Worm (Caenorhabditis elegans) whole organism, L2 larva: Measurements from ENCODE around the gene srd-2.

Source experiments
- C34F6.9 ChIP-seq: fragments of 150-350 bp; optimal IDR thresholded peaks from 2 replicates; lab custom pipeline; 2014; ENCODE audit warnings: missing biosample characterization, missing genetic modification characterization
- F13H6.1 ChIP-seq: sonication (generic microtip); optimal IDR thresholded peaks from 2 replicates; lab custom pipeline; 2016; ENCODE audit warnings: missing genetic modification characterization, missing compliant biosample characterization
- R02D3.7 ChIP-seq: fragments of 150-350 bp; optimal IDR thresholded peaks from 2 replicates; lab custom pipeline; 2014; ENCODE audit warnings: missing biosample characterization, missing genetic modification characterization
- alr-1 ChIP-seq: fragments of 150-350 bp; optimal IDR thresholded peaks from 2 replicates; lab custom pipeline; 2014; ENCODE audit warnings: missing biosample characterization, missing genetic modification characterization
- aly-2 ChIP-seq: fragments of 150-350 bp; optimal IDR thresholded peaks from 2 replicates; lab custom pipeline; 2014; ENCODE audit warnings: missing biosample characterization, missing genetic modification characterization
- ama-1 ChIP-seq: fragments of 150-350 bp; optimal IDR thresholded peaks from 2 replicates; lab custom pipeline; 2018; ENCODE audit warnings: inconsistent platforms
- blmp-1 ChIP-seq: sonication (generic microtip); optimal IDR thresholded peaks from 2 replicates; lab custom pipeline; 2017; ENCODE audit warnings: missing genetic modification characterization, mild to moderate bottlenecking, missing compliant biosample characterization, antibody characterized with exemption, moderate library complexity; ENCODE audit not compliant: insufficient read depth
- ceh-16 ChIP-seq: fragments of 150-350 bp; optimal IDR thresholded peaks from 2 replicates; lab custom pipeline; 2014; ENCODE audit warnings: missing biosample characterization, missing genetic modification characterization
- ceh-82 ChIP-seq: fragments of 150-350 bp; optimal IDR thresholded peaks from 2 replicates; lab custom pipeline; 2014; ENCODE audit warnings: missing biosample characterization, missing genetic modification characterization
- crh-2 ChIP-seq: sonication (generic microtip); optimal IDR thresholded peaks from 2 replicates; lab custom pipeline; 2017; ENCODE audit warnings: missing biosample characterization, missing genetic modification characterization
- dmd-4 ChIP-seq: sonication (generic microtip); optimal IDR thresholded peaks from 2 replicates; lab custom pipeline; 2017; ENCODE audit warnings: missing biosample characterization, missing genetic modification characterization
- elt-1 ChIP-seq: fragments of 150-350 bp; optimal IDR thresholded peaks from 2 replicates; lab custom pipeline; 2014; ENCODE audit warnings: missing biosample characterization, missing genetic modification characterization
- elt-3 ChIP-seq: sonication (generic microtip); optimal IDR thresholded peaks from 2 replicates; lab custom pipeline; 2017; ENCODE audit warnings: missing biosample characterization, missing genetic modification characterization
- fos-1 ChIP-seq: fragments of 150-350 bp; optimal IDR thresholded peaks from 2 replicates; lab custom pipeline; 2014; ENCODE audit warnings: missing biosample characterization, missing genetic modification characterization
- gmeb-1 ChIP-seq: fragments of 150-350 bp; optimal IDR thresholded peaks from 2 replicates; lab custom pipeline; 2014; ENCODE audit warnings: missing biosample characterization, missing genetic modification characterization
- lin-11 ChIP-seq: fragments of 150-350 bp; sonication (generic microtip); optimal IDR thresholded peaks from 2 replicates; lab custom pipeline; 2014; ENCODE audit warnings: missing biosample characterization, missing genetic modification characterization, inconsistent platforms, mixed read lengths
- lin-13 ChIP-seq: fragments of 150-350 bp; optimal IDR thresholded peaks from 2 replicates; lab custom pipeline; 2014; ENCODE audit warnings: missing biosample characterization, missing genetic modification reagents, missing genetic modification characterization
- lsy-2 ChIP-seq, 2 experiments: fragments of 150-350 bp in 1 of 2; sonication (generic microtip) in 1 of 2; optimal IDR thresholded peaks; 2 replicates each; lab custom pipeline; 2014 to 2017; ENCODE audit warnings: missing biosample characterization in 2 of 2, missing genetic modification characterization in 2 of 2
- mab-5 ChIP-seq: fragments of 150-350 bp; optimal IDR thresholded peaks from 2 replicates; lab custom pipeline; 2014; ENCODE audit warnings: missing biosample characterization, missing genetic modification characterization
- mbf-1 ChIP-seq: sonication (generic microtip); optimal IDR thresholded peaks from 2 replicates; lab custom pipeline; 2017; ENCODE audit warnings: missing biosample characterization, missing genetic modification characterization
- mdl-1 ChIP-seq, 2 experiments: fragments of 150-350 bp in 1 of 2; sonication (generic microtip) in 1 of 2; optimal IDR thresholded peaks; 2 replicates each; lab custom pipeline; 2017; ENCODE audit warnings: missing biosample characterization in 2 of 2, missing genetic modification characterization in 2 of 2
- nhr-12 ChIP-seq: fragments of 150-350 bp; optimal IDR thresholded peaks from 2 replicates; lab custom pipeline; 2014; ENCODE audit warnings: missing biosample characterization, missing genetic modification characterization
- nhr-129 ChIP-seq: fragments of 150-350 bp; optimal IDR thresholded peaks from 2 replicates; lab custom pipeline; 2014; ENCODE audit warnings: missing biosample characterization, missing genetic modification characterization
- nhr-23 ChIP-seq: fragments of 150-350 bp; optimal IDR thresholded peaks from 2 replicates; lab custom pipeline; 2014; ENCODE audit warnings: missing biosample characterization, missing genetic modification reagents, missing genetic modification characterization
- nhr-237 ChIP-seq: fragments of 150-350 bp; optimal IDR thresholded peaks from 2 replicates; lab custom pipeline; 2014; ENCODE audit warnings: missing biosample characterization, missing genetic modification characterization
- nhr-25 ChIP-seq: fragments of 150-350 bp; sonication (generic microtip); optimal IDR thresholded peaks from 3 replicates; lab custom pipeline; 2014; ENCODE audit warnings: missing biosample characterization, missing genetic modification characterization
- nhr-6 ChIP-seq: fragments of 150-350 bp; optimal IDR thresholded peaks from 2 replicates; lab custom pipeline; 2014; ENCODE audit warnings: missing biosample characterization, missing genetic modification characterization
- peb-1 ChIP-seq: fragments of 150-350 bp; optimal IDR thresholded peaks from 2 replicates; lab custom pipeline; 2014; ENCODE audit warnings: missing biosample characterization, missing genetic modification characterization
- skn-1 ChIP-seq: sonication (generic microtip); optimal IDR thresholded peaks from 2 replicates; lab custom pipeline; 2017; ENCODE audit warnings: missing biosample characterization, missing genetic modification characterization
- sma-3 ChIP-seq: sonication (generic microtip); optimal IDR thresholded peaks from 2 replicates; lab custom pipeline; 2016; ENCODE audit warnings: missing genetic modification reagents, missing genetic modification characterization, missing compliant biosample characterization
- sma-9 ChIP-seq, 2 experiments: fragments of 150-350 bp in 1 of 2; sonication (generic microtip) in 1 of 2; optimal IDR thresholded peaks; 2 replicates each; lab custom pipeline; 2014 to 2016; ENCODE audit warnings: missing genetic modification characterization in 2 of 2, mild to moderate bottlenecking in 1 of 2, missing biosample characterization in 1 of 2, missing compliant biosample characterization in 1 of 2, missing genetic modification reagents in 1 of 2, moderate library complexity in 1 of 2
- snpc-4 ChIP-seq: fragments of 150-350 bp; optimal IDR thresholded peaks from 2 replicates; lab custom pipeline; 2014; ENCODE audit warnings: missing biosample characterization, missing genetic modification characterization
- unc-39 ChIP-seq: fragments of 150-350 bp; optimal IDR thresholded peaks from 2 replicates; lab custom pipeline; 2014; ENCODE audit warnings: missing biosample characterization, missing genetic modification characterization
- unc-55 ChIP-seq: fragments of 150-350 bp; sonication (generic microtip); optimal IDR thresholded peaks from 3 replicates; lab custom pipeline; 2014; ENCODE audit warnings: missing biosample characterization, missing genetic modification reagents, missing genetic modification characterization
- unc-62 ChIP-seq: fragments of 150-350 bp; optimal IDR thresholded peaks from 2 replicates; lab custom pipeline; 2014; ENCODE audit warnings: missing biosample characterization, missing genetic modification reagents, missing genetic modification characterization
- zag-1 ChIP-seq: fragments of 150-350 bp; optimal IDR thresholded peaks from 2 replicates; lab custom pipeline; 2014; ENCODE audit warnings: missing biosample characterization, missing genetic modification characterization
- ztf-11 ChIP-seq: sonication (generic microtip); optimal IDR thresholded peaks from 2 replicates; lab custom pipeline; 2017; ENCODE audit warnings: missing biosample characterization, missing genetic modification characterization
- ztf-4 ChIP-seq: fragments of 150-350 bp; optimal IDR thresholded peaks from 2 replicates; lab custom pipeline; 2014; ENCODE audit warnings: missing biosample characterization, missing genetic modification characterization

srd-2 gene

ce11 chrII:10206425-10206824, 18.7 kb upstream of the srd-2 start, which contains the start of gene T01E8.1:
TSS of gene T01E8.1 (plus strand) at chrII:10206725.
- TF ChIP-seq dmd-4 (tag; lab: Kevin White, UChicago) (no peak), ama-1 (lab: Kevin White, UChicago) (no peak), mdl-1 (tag; optimal IDR thresholded peaks at IDR 0.05; lab: Kevin White, UChicago) (no peak), lin-11 (tag; lab: Kevin White, UChicago) (no peak), nhr-23 (tag; lab: Kevin White, UChicago) (no peak), ztf-11 (tag; lab: Kevin White, UChicago) (no peak), fos-1 (tag; lab: Kevin White, UChicago) (no peak), snpc-4 (tag; lab: Kevin White, UChicago) (no peak), lin-13 (GFP tag; lab: Kevin White, UChicago) (no peak), aly-2 (tag; lab: Kevin White, UChicago) (no peak), R02D3.7 (tag; lab: Kevin White, UChicago) (no peak)

ce11 chrII:10204428-10205049, 16.8 kb upstream of the srd-2 start:
- TF ChIP-seq peb-1 = no peak
- no peak for TF ChIP-seq ztf-11 (tag; lab: Kevin White, UChicago)
- no peak for TF ChIP-seq ceh-16
- no peak for TF ChIP-seq sma-9 (GFP tag; optimal IDR thresholded peaks at IDR 0.05; lab: Kevin White, UChicago)
- no peak for TF ChIP-seq sma-9 (tag; optimal IDR thresholded peaks at IDR 0.05; lab: Kevin White, UChicago)
- peak; percentile 74 for TF ChIP-seq nhr-129
- TF ChIP-seq lsy-2 (tag; optimal IDR thresholded peaks at IDR 0.05; lab: Kevin White, UChicago) = peak in 1 of 2 experiments; percentile 11
- no peak for TF ChIP-seq sma-3 (GFP tag; lab: Kevin White, UChicago)
- peak; percentile 54 for TF ChIP-seq F13H6.1 (tag; lab: Kevin White, UChicago)

ce11 chrII:10203765-10204164, 16.1 kb upstream of the srd-2 start:
- TF ChIP-seq unc-62 (GFP tag; lab: Kevin White, UChicago) (no peak), blmp-1 (tag; lab: Kevin White, UChicago) (peak; percentile 50)

- TF ChIP-seq crh-2 = no peak
- TF ChIP-seq mab-5 (tag; lab: Kevin White, UChicago) = peak; percentile 5
- TF ChIP-seq fos-1 (tag; lab: Kevin White, UChicago) = no peak
Observed at ce11 chrII:10203067-10203466, 15.4 kb upstream of the srd-2 start.

- TF ChIP-seq lsy-2 (tag; optimal IDR thresholded peaks at IDR 0.05; lab: Kevin White, UChicago) (peak in 1 of 2 experiments; percentile 32), F13H6.1 (tag; lab: Kevin White, UChicago) (peak; percentile 10), lin-11 (tag; lab: Kevin White, UChicago) (peak; percentile 15), C34F6.9 (tag; lab: Kevin White, UChicago) (peak; percentile 36), unc-55 (GFP tag; lab: Kevin White, UChicago) (peak; percentile 68), nhr-129 (peak; percentile 18), skn-1 (tag; lab: Kevin White, UChicago) (no peak), ceh-16 (no peak)
- TF ChIP-seq, all 48 proteins: peak for 6
Observed at ce11 chrII:10202275-10202674, 14.6 kb upstream of the srd-2 start.

ce11 chrII:10200759-10201158, 13.1 kb upstream of the srd-2 start, which contains the start of gene arv-1:
TSS of gene arv-1 (minus strand) at chrII:10200823.
- TF ChIP-seq unc-39 (tag; lab: Kevin White, UChicago) (no peak), nhr-25 (tag; lab: Kevin White, UChicago) (peak; percentile 23), alr-1 (no peak), nhr-237 (tag; lab: Kevin White, UChicago) (no peak), elt-1 (tag; lab: Kevin White, UChicago) (no peak), ama-1 (lab: Kevin White, UChicago) (no peak), aly-2 (tag; lab: Kevin White, UChicago) (no peak), nhr-6 (tag; lab: Kevin White, UChicago) (no peak), lin-13 (GFP tag; lab: Kevin White, UChicago) (peak; percentile 31), ztf-4 (tag; lab: Kevin White, UChicago) (peak; percentile 14), unc-55 (GFP tag; lab: Kevin White, UChicago) (peak; percentile 64), mbf-1 (tag; lab: Kevin White, UChicago) (no peak), gmeb-1 (tag; lab: Kevin White, UChicago) (peak; percentile 66), ztf-11 (tag; lab: Kevin White, UChicago) (no peak), sma-9 (GFP tag; optimal IDR thresholded peaks at IDR 0.05; lab: Kevin White, UChicago) (peak; percentile 72), sma-9 (tag; optimal IDR thresholded peaks at IDR 0.05; lab: Kevin White, UChicago) (no peak), unc-62 (GFP tag; lab: Kevin White, UChicago) (no peak), skn-1 (tag; lab: Kevin White, UChicago) (no peak), nhr-129 (no peak), F13H6.1 (tag; lab: Kevin White, UChicago) (peak; percentile 33), dmd-4 (tag; lab: Kevin White, UChicago) (no peak), blmp-1 (tag; lab: Kevin White, UChicago) (no peak), sma-3 (GFP tag; lab: Kevin White, UChicago) (peak; percentile 70), lsy-2 (tag; optimal IDR thresholded peaks at IDR 0.05; lab: Kevin White, UChicago) (peak; percentile 33 to 88), peb-1 (no peak), elt-3 (tag; lab: Kevin White, UChicago) (no peak), crh-2 (peak; percentile 56), ceh-82 (tag; lab: Kevin White, UChicago) (no peak), lin-11 (tag; lab: Kevin White, UChicago) (no peak), fos-1 (tag; lab: Kevin White, UChicago) (peak; percentile 16), mab-5 (tag; lab: Kevin White, UChicago) (no peak), zag-1 (tag; lab: Kevin White, UChicago) (no peak), nhr-12 (no peak)
